Fruit fly (Drosophila melanogaster): ENCODE measurements around the gene dpr17.

The dpr17 gene

DNA sequence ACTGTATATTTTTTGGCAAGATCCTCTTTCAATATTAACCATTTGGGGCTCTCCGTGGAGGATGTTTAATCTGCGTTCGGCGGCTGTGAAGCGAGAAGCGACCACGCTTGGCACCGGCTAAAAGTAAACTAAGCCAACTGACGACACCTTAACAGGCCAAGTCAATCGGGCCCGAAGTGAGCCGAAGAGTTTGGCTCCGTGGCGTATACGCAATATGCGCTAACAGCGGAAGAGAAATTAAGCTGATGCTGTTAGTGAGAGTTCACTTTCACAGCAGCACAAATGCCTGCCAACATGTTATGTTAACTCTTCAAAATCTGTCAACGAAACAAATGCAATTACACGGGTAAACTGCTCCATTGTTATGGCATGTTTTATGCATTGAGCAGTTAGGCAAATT lies 63.8 kb downstream of the dpr17 start, which contains the start of gene dpr15:
Gene dpr15 (minus strand): TSS at position 101 of the 400 bp plus-strand sequence.
- TF ChIP-seq usp (GFP tag; optimal IDR thresholded peaks at IDR 0.05) (no peak), psq (optimal IDR thresholded peaks at IDR 0.05) (no peak), CG8478 (optimal IDR thresholded peaks at IDR 0.05) (no peak), EcR (GFP tag; optimal IDR thresholded peaks at IDR 0.05) (no peak), Dll (optimal IDR thresholded peaks at IDR 0.05) (no peak), pan (optimal IDR thresholded peaks at IDR 0.05) (no peak)

All from whole organism.